Worm (Caenorhabditis elegans) whole organism, late embryonic: Measurements from ENCODE around the gene C23H5.12.

Experiments used
- K02D7.2 ChIP-seq: sonication (generic microtip); optimal IDR thresholded peaks from 2 replicates; lab custom pipeline; 2017; ENCODE audit warnings: mild to moderate bottlenecking, missing genetic modification characterization, missing compliant biosample characterization
- ceh-9 ChIP-seq: sonication (generic microtip); optimal IDR thresholded peaks from 2 replicates; lab custom pipeline; 2016; ENCODE audit warnings: mild to moderate bottlenecking, missing genetic modification characterization, inconsistent platforms, missing compliant biosample characterization
- hlh-15 ChIP-seq: sonication (generic microtip); optimal IDR thresholded peaks from 2 replicates; lab custom pipeline; 2016; ENCODE audit warnings: missing genetic modification characterization, missing compliant biosample characterization
- lim-6 ChIP-seq: sonication (generic microtip); optimal IDR thresholded peaks from 2 replicates; lab custom pipeline; 2016; ENCODE audit warnings: missing genetic modification characterization, missing compliant biosample characterization

DNA sequence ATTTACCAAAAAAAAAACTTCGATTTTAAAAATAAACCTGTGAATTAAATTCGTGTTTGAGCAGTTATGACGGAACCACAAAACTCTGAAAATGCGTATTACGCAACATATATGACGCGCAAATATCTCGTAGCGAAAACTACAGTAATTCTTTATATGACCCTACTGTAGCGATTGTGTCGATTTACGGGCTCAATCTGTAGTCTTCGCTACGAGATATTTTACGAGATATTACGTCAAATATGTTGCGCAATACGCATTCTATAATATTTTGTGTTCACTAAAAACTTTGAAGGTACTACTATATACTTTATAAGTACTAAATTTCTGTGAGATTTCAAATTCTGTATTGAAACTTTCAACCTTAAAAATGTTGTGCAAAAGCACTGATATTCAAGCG is 4.2 kb downstream of the C23H5.12 start:
- TF ChIP-seq ceh-9 (tag; lab: Kevin White, UChicago) (no peak), K02D7.2 (tag; lab: Kevin White, UChicago) (no peak), hlh-15 (tag; lab: Kevin White, UChicago) (no peak), lim-6 (tag; lab: Kevin White, UChicago) (no peak)
